Fruit fly (Drosophila melanogaster) whole organism, wandering third instar larva: ENCODE data around the gene CG7884.

Source experiments
- fru ChIP-seq: fragments of 200-800 bp; sonication (Bioruptor generic); optimal IDR thresholded peaks from 3 replicates; lab custom pipeline; 2016; ENCODE audit warnings: missing biosample characterization, mild to moderate bottlenecking, missing genetic modification characterization
- h ChIP-seq: fragments of 200-800 bp; sonication (Bioruptor generic); optimal IDR thresholded peaks from 3 replicates; lab custom pipeline; 2016; ENCODE audit warnings: missing biosample characterization, mild to moderate bottlenecking, missing genetic modification characterization
- lola ChIP-seq: fragments of >200 bp; optimal IDR thresholded peaks from 2 replicates; lab custom pipeline; 2017; ENCODE audit warnings: missing biosample characterization, missing genetic modification characterization
- sage ChIP-seq: fragments of 200-800 bp; sonication (Bioruptor generic); optimal IDR thresholded peaks from 2 replicates; lab custom pipeline; 2016; ENCODE audit warnings: missing biosample characterization, mild to moderate bottlenecking, missing genetic modification characterization
- usp ChIP-seq: fragments of >200 bp; optimal IDR thresholded peaks from 2 replicates; lab custom pipeline; 2017; ENCODE audit warnings: missing biosample characterization, missing genetic modification characterization

dm6 chrX:19240230-19240839 lies 19.9 kb downstream of the CG7884 start:
- no peak for TF ChIP-seq sage (GFP tag; lab: Kevin White, UChicago)
- no peak for TF ChIP-seq h
- no peak for TF ChIP-seq lola (GFP tag; lab: Kevin White, UChicago)
- no peak for TF ChIP-seq fru (GFP tag; lab: Kevin White, UChicago)
- no peak for TF ChIP-seq usp (GFP tag; lab: Kevin White, UChicago)
